Worm (Caenorhabditis elegans) whole organism, midembryonic: ENCODE results near the gene srr-6.

Source experiments
- flt-1 ChIP-seq: fragments of 200-800 bp; sonication (Bioruptor generic); IDR thresholded peaks from 2 replicates; pipeline ENCODE4 v1.3.6; 2022; ENCODE audit warnings: missing genetic modification characterization, missing compliant biosample characterization
- med-1 ChIP-seq: sonication (generic microtip); optimal IDR thresholded peaks from 2 replicates; lab custom pipeline; 2017; ENCODE audit warnings: missing genetic modification characterization, mild to moderate bottlenecking, missing compliant biosample characterization, antibody characterized with exemption, missing genetic modification reagents; ENCODE audit not compliant: insufficient read depth
- ref-1 ChIP-seq: fragments of 200-800 bp; sonication (Bioruptor generic); conservative IDR thresholded peaks from 2 replicates; pipeline ENCODE4 v1.3.6; 2022; ENCODE audit warnings: missing genetic modification reagents, missing genetic modification characterization, missing compliant biosample characterization
- ztf-23 ChIP-seq: fragments of 200-800 bp; sonication (Bioruptor generic); IDR thresholded peaks from 2 replicates; pipeline ENCODE4 v1.3.6; 2022; ENCODE audit warnings: missing genetic modification reagents, missing genetic modification characterization, missing compliant biosample characterization

- TF ChIP-seq flt-1 (GFP tag; lab: Robert Waterston, UW) (no peak), ref-1 (GFP tag; lab: Robert Waterston, UW) (no peak), ztf-23 (GFP tag; lab: Robert Waterston, UW) (no peak), med-1 (no peak)
These were observed at the start of gene srr-6 for ce11 chrV:5012193-5012853.
